Worm (Caenorhabditis elegans) whole organism, young adult: ENCODE results near the gene smr-1.

ENCODE experiments used
- B0019.2 ChIP-seq: fragments of 200-800 bp; sonication (Bioruptor generic); conservative IDR thresholded peaks from 2 replicates; pipeline ENCODE4 v1.3.6; 2022; ENCODE audit warnings: missing genetic modification reagents, missing genetic modification characterization, missing compliant biosample characterization
- B0035.1 ChIP-seq: sonication (generic microtip); optimal IDR thresholded peaks from 2 replicates; lab custom pipeline; 2016; ENCODE audit warnings: missing genetic modification characterization, mild to moderate bottlenecking, missing compliant biosample characterization, missing genotype, missing genetic modification reagents
- B0336.3 ChIP-seq: fragments of 200-800 bp; sonication (Bioruptor generic); IDR thresholded peaks from 2 replicates; pipeline ENCODE4 v1.3.6; 2022; ENCODE audit warnings: missing genetic modification characterization, missing compliant biosample characterization
- F10E7.11 ChIP-seq: sonication (generic microtip); optimal IDR thresholded peaks from 2 replicates; lab custom pipeline; 2017; ENCODE audit warnings: mild to moderate bottlenecking, missing genetic modification characterization, moderate library complexity, missing compliant biosample characterization
- F39B2.1 ChIP-seq: fragments of 200-800 bp; sonication (Bioruptor generic); IDR thresholded peaks from 2 replicates; pipeline ENCODE4 v1.3.6; 2022; ENCODE audit warnings: missing genetic modification reagents, missing genetic modification characterization, missing compliant biosample characterization
- F55B11.4 ChIP-seq: sonication (generic microtip); optimal IDR thresholded peaks from 2 replicates; lab custom pipeline; 2016; ENCODE audit warnings: missing compliant biosample characterization, missing genetic modification characterization, borderline replicate concordance; ENCODE audit not compliant: insufficient read depth
- Y56A3A.18 ChIP-seq: fragments of 200-800 bp; sonication (Bioruptor generic); IDR thresholded peaks from 2 replicates; pipeline ENCODE4 v1.3.6; 2022; ENCODE audit warnings: missing genetic modification reagents, missing genetic modification characterization, missing compliant biosample characterization
- Y95B8A.8 ChIP-seq: fragments of 200-800 bp; sonication (Bioruptor generic); IDR thresholded peaks from 2 replicates; pipeline ENCODE4 v1.3.6; 2022; ENCODE audit warnings: missing genetic modification reagents, missing genetic modification characterization, missing compliant biosample characterization
- ama-1 ChIP-seq, 3 experiments: fragments of 150-350 bp in 1 of 3; sonication (generic microtip) in 2 of 3; optimal IDR thresholded peaks; 2 replicates each; lab custom pipeline; 2014 to 2018; ENCODE audit warnings: missing biosample characterization in 2 of 3, missing genetic modification characterization in 2 of 3, missing genetic modification reagents in 2 of 3
- cebp-1 ChIP-seq, 2 experiments: fragments of 200-800 bp in 1 of 2; sonication (Bioruptor generic) in 1 of 2; sonication (generic microtip) in 1 of 2; IDR thresholded peaks in 1 of 2; optimal IDR thresholded peaks in 1 of 2; 2 replicates each; pipeline versions ENCODE4 v1.3.6 to Lab custom; 2017 to 2022; ENCODE audit warnings: missing compliant biosample characterization in 2 of 2, missing genetic modification characterization in 2 of 2, mild to moderate bottlenecking in 1 of 2, missing genetic modification reagents in 1 of 2, moderate library complexity in 1 of 2
- chd-7 ChIP-seq: sonication (generic microtip); optimal IDR thresholded peaks from 2 replicates; lab custom pipeline; 2016; ENCODE audit warnings: mild to moderate bottlenecking, missing genetic modification characterization, moderate library complexity, missing compliant biosample characterization
- egrh-3 ChIP-seq: fragments of 200-800 bp; sonication (Bioruptor generic); IDR thresholded peaks from 2 replicates; pipeline ENCODE4 v1.3.6; 2022; ENCODE audit warnings: missing genetic modification reagents, missing genetic modification characterization, missing compliant biosample characterization
- fkh-3 ChIP-seq: sonication (generic microtip); optimal IDR thresholded peaks from 2 replicates; lab custom pipeline; 2016; ENCODE audit warnings: mild to moderate bottlenecking, missing genetic modification characterization, missing compliant biosample characterization
- gei-17 ChIP-seq: fragments of 200-800 bp; sonication (Bioruptor generic); optimal IDR thresholded peaks from 2 replicates; lab custom pipeline; 2018; ENCODE audit warnings: mild to moderate bottlenecking, missing genetic modification characterization, missing compliant biosample characterization
- hmg-1.2 ChIP-seq: fragments of 200-800 bp; sonication (Bioruptor generic); IDR thresholded peaks from 2 replicates; pipeline ENCODE4 v1.3.6; 2022; ENCODE audit warnings: missing genetic modification reagents, missing genetic modification characterization, missing compliant biosample characterization
- let-526 ChIP-seq: fragments of 200-800 bp; sonication (Bioruptor generic); IDR thresholded peaks from 2 replicates; pipeline ENCODE4 v1.3.6; 2022; ENCODE audit warnings: missing genetic modification reagents, missing genetic modification characterization, missing compliant biosample characterization
- lin-35 ChIP-seq, 3 experiments: fragments of 150-350 bp in 2 of 3; sonication (generic microtip) in 1 of 3; optimal IDR thresholded peaks; 2 replicates each; lab custom pipeline; 2014 to 2018; ENCODE audit warnings: missing biosample characterization in 3 of 3, missing genetic modification characterization in 3 of 3, missing genetic modification reagents in 3 of 3
- lin-54 ChIP-seq: fragments of 200-800 bp; sonication (Bioruptor generic); optimal IDR thresholded peaks from 2 replicates; lab custom pipeline; 2018; ENCODE audit warnings: mild to moderate bottlenecking, missing genetic modification characterization, missing compliant biosample characterization
- lsy-27 ChIP-seq: sonication (generic microtip); optimal IDR thresholded peaks from 2 replicates; lab custom pipeline; 2017; ENCODE audit warnings: missing genetic modification characterization, mild to moderate bottlenecking, missing compliant biosample characterization, antibody characterized with exemption, missing genotype, borderline replicate concordance; ENCODE audit not compliant: insufficient read depth
- madf-10 ChIP-seq: sonication (generic microtip); optimal IDR thresholded peaks from 2 replicates; lab custom pipeline; 2016; ENCODE audit warnings: mild to moderate bottlenecking, missing genetic modification characterization, missing compliant biosample characterization
- madf-3 ChIP-seq: fragments of 200-800 bp; sonication (Bioruptor generic); IDR thresholded peaks from 2 replicates; pipeline ENCODE4 v1.3.6; 2022; ENCODE audit warnings: missing genetic modification reagents, missing genetic modification characterization, missing compliant biosample characterization
- mcd-1 ChIP-seq: fragments of 200-800 bp; sonication (Bioruptor generic); IDR thresholded peaks from 2 replicates; pipeline ENCODE4 v1.3.6; 2022; ENCODE audit warnings: missing genetic modification reagents, missing genetic modification characterization, missing compliant biosample characterization
- nfyb-1 ChIP-seq: fragments of 200-800 bp; sonication (Bioruptor generic); IDR thresholded peaks from 2 replicates; pipeline ENCODE4 v1.3.6; 2022; ENCODE audit warnings: missing genetic modification reagents, missing genetic modification characterization, missing compliant biosample characterization
- nhr-120 ChIP-seq: fragments of 200-800 bp; sonication (Bioruptor generic); IDR thresholded peaks from 2 replicates; pipeline ENCODE4 v1.3.6; 2022; ENCODE audit warnings: missing genetic modification characterization, missing compliant biosample characterization
- nhr-80 ChIP-seq: sonication (generic microtip); optimal IDR thresholded peaks from 2 replicates; lab custom pipeline; 2016; ENCODE audit warnings: missing genetic modification characterization, missing compliant biosample characterization
- rec-8 ChIP-seq, 2 experiments: sonication (generic microtip); optimal IDR thresholded peaks; 2 replicates each; lab custom pipeline; 2016; ENCODE audit warnings: mild to moderate bottlenecking in 2 of 2, missing genetic modification characterization in 2 of 2, missing genetic modification reagents in 2 of 2, missing genotype in 2 of 2, missing biosample characterization in 1 of 2, missing compliant biosample characterization in 1 of 2, moderate library complexity in 1 of 2
- snpc-4 ChIP-seq, 5 experiments: fragments of 150-350 bp in 1 of 5; sonication (generic microtip) in 4 of 5; optimal IDR thresholded peaks; 2 replicates each; lab custom pipeline; 2014 to 2018; ENCODE audit warnings: missing genetic modification characterization in 5 of 5, missing biosample characterization in 3 of 5, antibody characterized with exemption in 2 of 5, mild to moderate bottlenecking in 2 of 5, missing compliant biosample characterization in 2 of 5, missing genotype in 2 of 5, moderate library complexity in 2 of 5, missing genetic modification reagents in 1 of 5
- tbx-9 ChIP-seq: sonication (generic microtip); optimal IDR thresholded peaks from 2 replicates; lab custom pipeline; 2016; ENCODE audit warnings: borderline replicate concordance, missing genetic modification characterization, inconsistent platforms, missing compliant biosample characterization
- zfh-2 ChIP-seq: fragments of 200-800 bp; sonication (Bioruptor generic); conservative IDR thresholded peaks from 2 replicates; pipeline ENCODE4 v1.3.6; 2022; ENCODE audit warnings: missing genetic modification reagents, missing genetic modification characterization, missing compliant biosample characterization
- ztf-18 ChIP-seq: sonication (generic microtip); optimal IDR thresholded peaks from 2 replicates; lab custom pipeline; 2016; ENCODE audit warnings: missing genotype, mild to moderate bottlenecking, missing genetic modification characterization, missing compliant biosample characterization
- ztf-25 ChIP-seq: fragments of 200-800 bp; sonication (Bioruptor generic); IDR thresholded peaks from 2 replicates; pipeline ENCODE4 v1.3.6; 2022; ENCODE audit warnings: missing genetic modification reagents, missing genetic modification characterization, missing compliant biosample characterization

smr-1 gene

ce11 chrIII:1099523-1099922, 43.4 kb upstream of the smr-1 start:
- TF ChIP-seq ztf-25, result no peak
- no peak for TF ChIP-seq F39B2.1 (GFP tag; lab: Robert Waterston, UW)
- TF ChIP-seq gei-17 (GFP tag; lab: Kevin White, UChicago), result no peak
- TF ChIP-seq Y95B8A.8 (GFP tag; lab: Robert Waterston, UW), result no peak
- TF ChIP-seq B0336.3, result no peak
- TF ChIP-seq F10E7.11 (tag; lab: Kevin White, UChicago), result no peak
- no peak for TF ChIP-seq lsy-27 (tag; lab: Kevin White, UChicago)
- TF ChIP-seq lin-54, result no peak
- TF ChIP-seq nfyb-1 (GFP tag; lab: Robert Waterston, UW), result no peak
- no peak for TF ChIP-seq B0035.1 (tag; lab: Kevin White, UChicago)
- no peak for TF ChIP-seq egrh-3 (GFP tag; lab: Robert Waterston, UW)
- no peak for TF ChIP-seq nhr-120 (GFP tag; lab: Robert Waterston, UW)
- TF ChIP-seq chd-7 (tag; lab: Kevin White, UChicago), result no peak
- TF ChIP-seq fkh-3, result no peak
- no peak for TF ChIP-seq cebp-1 (GFP tag; IDR thresholded peaks at IDR 0.05; lab: Robert Waterston, UW)
- TF ChIP-seq cebp-1 (tag; optimal IDR thresholded peaks at IDR 0.05; lab: Kevin White, UChicago), result no peak
- no peak for TF ChIP-seq nhr-80 (tag; lab: Kevin White, UChicago)
- no peak for TF ChIP-seq hmg-1.2 (GFP tag; lab: Robert Waterston, UW)
- no peak for TF ChIP-seq ztf-18
- TF ChIP-seq zfh-2 (GFP tag; lab: Robert Waterston, UW), result no peak
- TF ChIP-seq, all 124 proteins: peak for 0

ce11 chrIII:1102908-1103307, 40.1 kb upstream of the smr-1 start, which contains the start of gene exc-6:
TSS of gene exc-6 (plus strand) at chrIII:1103208.
- no peak for TF ChIP-seq B0019.2 (GFP tag; lab: Robert Waterston, UW)
- no peak for TF ChIP-seq madf-10 (tag; lab: Kevin White, UChicago)
- TF ChIP-seq Y56A3A.18 (GFP tag; lab: Robert Waterston, UW), result no peak
- no peak for TF ChIP-seq tbx-9 (tag; lab: Kevin White, UChicago)
- TF ChIP-seq F39B2.1 (GFP tag; lab: Robert Waterston, UW), result no peak
- no peak for TF ChIP-seq snpc-4 (GFP tag; optimal IDR thresholded peaks at IDR 0.05; lab: Kevin White, UChicago)
- no peak for TF ChIP-seq snpc-4 (tag; optimal IDR thresholded peaks at IDR 0.05; lab: Kevin White, UChicago)
- TF ChIP-seq ama-1 (optimal IDR thresholded peaks at IDR 0.05; lab: Kevin White, UChicago), result no peak
- TF ChIP-seq ama-1 (GFP tag; optimal IDR thresholded peaks at IDR 0.05; lab: Kevin White, UChicago), result no peak
- no peak for TF ChIP-seq let-526

ce11 chrIII:1115793-1116516, 27.0 kb upstream of the smr-1 start, which contains the start of the genes F58B6.1 and acsd-1:
TSS of gene F58B6.1 (minus strand) at chrIII:1115925.
TSS of gene acsd-1 (plus strand) at chrIII:1116466.
- TF ChIP-seq madf-3 (GFP tag; lab: Robert Waterston, UW), result no peak
- TF ChIP-seq lin-35 (GFP tag; optimal IDR thresholded peaks at IDR 0.05; lab: Kevin White, UChicago), result no peak
- no peak for TF ChIP-seq nfyb-1 (GFP tag; lab: Robert Waterston, UW)
- no peak for TF ChIP-seq nhr-80 (tag; lab: Kevin White, UChicago)
- TF ChIP-seq ztf-18, result no peak
- TF ChIP-seq rec-8 (tag; optimal IDR thresholded peaks at IDR 0.05; lab: Kevin White, UChicago), result no peak
- TF ChIP-seq mcd-1 (GFP tag; lab: Robert Waterston, UW), result no peak
- TF ChIP-seq F55B11.4 (tag; lab: Kevin White, UChicago), result no peak
- TF ChIP-seq, all 124 proteins: peak for 0
